Worm (Caenorhabditis elegans) whole organism, L1 larva: ENCODE data around the gene F46B6.12.

Experiments used
- dsc-1 ChIP-seq: sonication (generic microtip); optimal IDR thresholded peaks from 2 replicates; lab custom pipeline; 2016; ENCODE audit warnings: mild to moderate bottlenecking, missing genetic modification characterization, missing compliant biosample characterization
- lsy-2 ChIP-seq, 2 experiments: fragments of 150-350 bp; optimal IDR thresholded peaks; 2 replicates each; lab custom pipeline; 2014; ENCODE audit warnings: missing biosample characterization in 2 of 2, missing genetic modification characterization in 2 of 2
- mdl-1 ChIP-seq, 2 experiments: fragments of 150-350 bp; optimal IDR thresholded peaks; 2 replicates each; lab custom pipeline; 2014 to 2017; ENCODE audit warnings: missing biosample characterization in 2 of 2, missing genetic modification characterization in 2 of 2, inconsistent platforms in 1 of 2
- pag-3 ChIP-seq: sonication (generic microtip); optimal IDR thresholded peaks from 2 replicates; lab custom pipeline; 2017; ENCODE audit warnings: missing genetic modification characterization, mild to moderate bottlenecking, missing compliant biosample characterization, antibody characterized with exemption, borderline replicate concordance; ENCODE audit not compliant: insufficient read depth
- tlp-1 ChIP-seq: fragments of 150-350 bp; optimal IDR thresholded peaks from 2 replicates; lab custom pipeline; 2014; ENCODE audit warnings: missing biosample characterization, missing genetic modification characterization

ce11 chrV:9803176-9803575 is 27.5 kb upstream of the F46B6.12 start, which contains the start of gene sru-39:
- TF ChIP-seq mdl-1 (tag; optimal IDR thresholded peaks at IDR 0.05; lab: Kevin White, UChicago) (no peak), pag-3 (tag; lab: Kevin White, UChicago) (no peak), tlp-1 (no peak), dsc-1 (tag; lab: Kevin White, UChicago) (no peak), lsy-2 (tag; optimal IDR thresholded peaks at IDR 0.05; lab: Kevin White, UChicago) (no peak)
